Worm (Caenorhabditis elegans): Measurements from ENCODE around the gene isp-1.

- TF ChIP-seq lin-39 (tag; optimal IDR thresholded peaks at IDR 0.05): no peak
- no peak for TF ChIP-seq aly-2 (tag; optimal IDR thresholded peaks at IDR 0.05)
- no peak for TF ChIP-seq snpc-4 (tag; optimal IDR thresholded peaks at IDR 0.05)
- TF ChIP-seq nhr-25 (tag; optimal IDR thresholded peaks at IDR 0.05; ENCODE audit: borderline replicate concordance, insufficient read depth): no peak
- no peak for TF ChIP-seq ama-1 (optimal IDR thresholded peaks at IDR 0.05)
- no peak for TF ChIP-seq F49E8.2 (tag; optimal IDR thresholded peaks at IDR 0.05; ENCODE audit: borderline replicate concordance)
- TF ChIP-seq fkh-10 (GFP tag; optimal IDR thresholded peaks at IDR 0.05): no peak
- no peak for TF ChIP-seq madf-9 (GFP tag; conservative IDR thresholded peaks at IDR 0.05)
- no peak for TF ChIP-seq lir-3 (tag; optimal IDR thresholded peaks at IDR 0.05)
- TF ChIP-seq mes-2 (tag; optimal IDR thresholded peaks at IDR 0.05; ENCODE audit: poor library complexity, severe bottlenecking): no peak
- TF ChIP-seq F10B5.3 (tag; optimal IDR thresholded peaks at IDR 0.05): no peak
These were observed 20.4 kb downstream of the isp-1 start, which contains the start of gene irld-8 for ce11 chrIV:8115462-8115861.

Data from whole organism, L4 larva.